Fruit fly (Drosophila melanogaster): ENCODE data around the gene Prosalpha2.
A peak's percentile ranks its signal among the peaks of the same experiment; 100 is the strongest.

The Prosalpha2 gene

dm6 chr3R:12422379-12422975, 8.6 kb upstream of the Prosalpha2 start, which contains the start of the genes Scgbeta and CG17202 (continued):
- TF ChIP-seq sd (tag; optimal IDR thresholded peaks at IDR 0.05) (no peak), Ptx1 (GFP tag; IDR thresholded peaks at IDR 0.05) (no peak), CG4730 (GFP tag; IDR thresholded peaks at IDR 0.05) (no peak), lilli (GFP tag; optimal IDR thresholded peaks at IDR 0.05) (peak; percentile 49), Drgx (GFP tag; IDR thresholded peaks at IDR 0.05) (no peak), tll (GFP tag; optimal IDR thresholded peaks at IDR 0.05) (peak in 1 of 2 experiments; percentile 44), CG4707 (GFP tag; optimal IDR thresholded peaks at IDR 0.05) (no peak), sqz (GFP tag; optimal IDR thresholded peaks at IDR 0.05) (no peak), gro (GFP tag; optimal IDR thresholded peaks at IDR 0.05) (peak; percentile 42), lmd (GFP tag; IDR thresholded peaks at IDR 0.05) (no peak), TFAM (GFP tag; optimal IDR thresholded peaks at IDR 0.05) (no peak), CG6791 (GFP tag; IDR thresholded peaks at IDR 0.05; ENCODE audit: partially characterized antibody) (no peak), CG14710 (tag; optimal IDR thresholded peaks at IDR 0.05) (peak; percentile 73), ranshi (GFP tag; IDR thresholded peaks at IDR 0.05) (no peak), cg (GFP tag; optimal IDR thresholded peaks at IDR 0.05) (no peak), gt (GFP tag; IDR thresholded peaks at IDR 0.05) (no peak), Med (GFP tag) (peak; percentile 69), CG11560 (tag; IDR thresholded peaks at IDR 0.05) (no peak), CG10462 (GFP tag; optimal IDR thresholded peaks at IDR 0.05) (no peak), slou (GFP tag; optimal IDR thresholded peaks at IDR 0.05) (no peak), vfl (GFP tag; optimal IDR thresholded peaks at IDR 0.05) (no peak), exex (tag; optimal IDR thresholded peaks at IDR 0.05) (no peak), Neu2 (GFP tag; optimal IDR thresholded peaks at IDR 0.05; ENCODE audit: borderline replicate concordance) (no peak), gsb (GFP tag; IDR thresholded peaks at IDR 0.05) (no peak), dmrt99B (tag; optimal IDR thresholded peaks at IDR 0.05) (no peak), trh (GFP tag; optimal IDR thresholded peaks at IDR 0.05) (no peak), CG8290 (GFP tag; optimal IDR thresholded peaks at IDR 0.05) (no peak), CG8290 (tag; optimal IDR thresholded peaks at IDR 0.05) (no peak), sna (GFP tag; IDR thresholded peaks at IDR 0.05; ENCODE audit: partially characterized antibody) (no peak), row (GFP tag; IDR thresholded peaks at IDR 0.05) (peak; percentile 89), grn (GFP tag; optimal IDR thresholded peaks at IDR 0.05) (no peak), odd (GFP tag; optimal IDR thresholded peaks at IDR 0.05) (no peak), CG12391 (tag; optimal IDR thresholded peaks at IDR 0.05) (peak; percentile 60), pnt (GFP tag; optimal IDR thresholded peaks at IDR 0.05) (no peak), CG16779 (GFP tag; IDR thresholded peaks at IDR 0.05) (no peak), psq (GFP tag; optimal IDR thresholded peaks at IDR 0.05) (no peak), CG16815 (GFP tag; optimal IDR thresholded peaks at IDR 0.05) (no peak), repo (GFP tag; optimal IDR thresholded peaks at IDR 0.05) (no peak), pros (GFP tag; optimal IDR thresholded peaks at IDR 0.05) (no peak), Myb (GFP tag; optimal IDR thresholded peaks at IDR 0.05) (peak; percentile 85), Poxn (GFP tag; IDR thresholded peaks at IDR 0.05) (no peak), ewg (GFP tag; optimal IDR thresholded peaks at IDR 0.05) (peak; percentile 92), CG13775 (GFP tag; optimal IDR thresholded peaks at IDR 0.05) (no peak), CG17912 (GFP tag; optimal IDR thresholded peaks at IDR 0.05) (no peak), zfh1 (GFP tag; IDR thresholded peaks at IDR 0.05) (no peak), tin (GFP tag; optimal IDR thresholded peaks at IDR 0.05) (no peak), Aef1 (GFP tag; IDR thresholded peaks at IDR 0.05) (no peak), CG4282 (GFP tag; optimal IDR thresholded peaks at IDR 0.05) (no peak), bab2 (GFP tag; optimal IDR thresholded peaks at IDR 0.05) (peak; percentile 7), CG2678 (tag; optimal IDR thresholded peaks at IDR 0.05) (no peak), CG16813 (GFP tag; IDR thresholded peaks at IDR 0.05; ENCODE audit: partially characterized antibody) (no peak), Mes4 (GFP tag; optimal IDR thresholded peaks at IDR 0.05) (no peak)

Data from whole organism, embryonic.